Fruit fly (Drosophila melanogaster) whole organism, embryonic: ENCODE data around the gene CG42449.

Experiments
- CG10431 ChIP-seq: fragments of 200-800 bp; sonication (Bioruptor generic); optimal IDR thresholded peaks from 3 replicates; lab custom pipeline; 2018; ENCODE audit warnings: missing biosample characterization, mild to moderate bottlenecking, missing genetic modification characterization
- CG10462 ChIP-seq: fragments of 200-800 bp; sonication (Bioruptor generic); optimal IDR thresholded peaks from 2 replicates; lab custom pipeline; 2016; ENCODE audit warnings: missing biosample characterization, missing genetic modification characterization
- CG11456 ChIP-seq: fragments of 200-800 bp; sonication (Bioruptor generic); IDR thresholded peaks from 3 replicates; pipeline ENCODE4 v1.3.6; 2022; ENCODE audit warnings: missing biosample characterization, missing genetic modification characterization
- CG13123 ChIP-seq: fragments of 200-800 bp; sonication (Bioruptor generic); optimal IDR thresholded peaks from 2 replicates; lab custom pipeline; 2016; ENCODE audit warnings: missing biosample characterization, missing genetic modification characterization
- CG14860 ChIP-seq: fragments of 200-800 bp; sonication (Bioruptor generic); IDR thresholded peaks from 3 replicates; pipeline ENCODE4 v1.3.6; 2022; ENCODE audit warnings: missing biosample characterization, missing genetic modification characterization; ENCODE audit not compliant: partially characterized antibody
- CG17385 ChIP-seq: fragments of 200-800 bp; sonication (Bioruptor generic); optimal IDR thresholded peaks from 3 replicates; lab custom pipeline; 2018; ENCODE audit warnings: missing biosample characterization, mild to moderate bottlenecking, missing genetic modification characterization
- CG17612 ChIP-seq: fragments of 200-800 bp; sonication (Bioruptor generic); IDR thresholded peaks from 2 replicates; pipeline ENCODE4 v1.3.6; 2022; ENCODE audit warnings: missing biosample characterization, missing genetic modification characterization
- CG3163 ChIP-seq: fragments of 200-800 bp; sonication (Bioruptor generic); optimal IDR thresholded peaks from 3 replicates; lab custom pipeline; 2016; ENCODE audit warnings: missing biosample characterization, missing genetic modification characterization
- CG34422 ChIP-seq: fragments of 200-800 bp; sonication (Bioruptor generic); IDR thresholded peaks from 3 replicates; pipeline ENCODE4 v1.3.6; 2022; ENCODE audit warnings: missing biosample characterization, missing genetic modification characterization
- CG4404 ChIP-seq: fragments of 200-800 bp; sonication (Bioruptor generic); IDR thresholded peaks from 2 replicates; pipeline ENCODE4 v1.3.6; 2022; ENCODE audit warnings: missing biosample characterization, missing genetic modification characterization
- CG4854 ChIP-seq: fragments of 200-800 bp; sonication (Bioruptor generic); optimal IDR thresholded peaks from 2 replicates; lab custom pipeline; 2016; ENCODE audit warnings: missing biosample characterization, missing genetic modification characterization, inconsistent platforms
- CG8089 ChIP-seq: fragments of 200-800 bp; sonication (Bioruptor generic); optimal IDR thresholded peaks from 3 replicates; lab custom pipeline; 2016; ENCODE audit warnings: missing biosample characterization, missing genetic modification characterization
- CG8924 ChIP-seq: fragments of 200-800 bp; optimal IDR thresholded peaks from 3 replicates; lab custom pipeline; 2019; ENCODE audit warnings: missing biosample characterization, mild to moderate bottlenecking, missing genetic modification characterization, moderate library complexity
- CG9817 ChIP-seq: fragments of 200-800 bp; sonication (Bioruptor generic); optimal IDR thresholded peaks from 2 replicates; lab custom pipeline; 2018; ENCODE audit warnings: missing biosample characterization, mild to moderate bottlenecking, missing genetic modification characterization, moderate library complexity
- D19A ChIP-seq: fragments of 200-800 bp; optimal IDR thresholded peaks from 3 replicates; lab custom pipeline; 2019; ENCODE audit warnings: missing biosample characterization, mild to moderate bottlenecking, missing genetic modification characterization, moderate library complexity
- Doc3 ChIP-seq: fragments of 200-800 bp; sonication (Bioruptor generic); IDR thresholded peaks from 3 replicates; pipeline ENCODE4 v1.3.6; 2022; ENCODE audit warnings: missing biosample characterization, missing genetic modification characterization; ENCODE audit not compliant: partially characterized antibody
- Eip74EF ChIP-seq, 2 experiments: fragments of 200-800 bp in 1 of 2; fragments of >200 bp in 1 of 2; sonication (Bioruptor generic) in 1 of 2; optimal IDR thresholded peaks; 2 replicates each; lab custom pipeline; 2017 to 2019; ENCODE audit warnings: missing biosample characterization in 2 of 2, missing genetic modification characterization in 2 of 2, mild to moderate bottlenecking in 1 of 2, moderate library complexity in 1 of 2
- Elba2 ChIP-seq: fragments of 200-800 bp; sonication (Bioruptor generic); optimal IDR thresholded peaks from 3 replicates; lab custom pipeline; 2016; ENCODE audit warnings: missing biosample characterization, missing genetic modification characterization
- Fer2 ChIP-seq: fragments of 200-800 bp; sonication (Bioruptor generic); optimal IDR thresholded peaks from 2 replicates; lab custom pipeline; 2018; ENCODE audit warnings: missing biosample characterization, mild to moderate bottlenecking, missing genetic modification characterization, moderate library complexity
- HHEX ChIP-seq: fragments of 200-800 bp; sonication (Bioruptor generic); optimal IDR thresholded peaks from 3 replicates; lab custom pipeline; 2017; ENCODE audit warnings: missing biosample characterization, mild to moderate bottlenecking, missing genetic modification characterization, missing genetic modification reagents
- Hr39 ChIP-seq: fragments of >200 bp; optimal IDR thresholded peaks from 2 replicates; lab custom pipeline; 2017
- Hr78 ChIP-seq, 2 experiments: fragments of 200-800 bp in 1 of 2; fragments of >200 bp in 1 of 2; sonication (Bioruptor generic) in 1 of 2; optimal IDR thresholded peaks; 2 replicates each; lab custom pipeline; 2017 to 2019; ENCODE audit warnings: missing biosample characterization in 2 of 2, missing genetic modification characterization in 2 of 2, mild to moderate bottlenecking in 1 of 2, moderate library complexity in 1 of 2
- Hsf ChIP-seq: fragments of 200-800 bp; sonication (Bioruptor generic); optimal IDR thresholded peaks from 3 replicates; lab custom pipeline; 2016; ENCODE audit warnings: missing biosample characterization, missing genetic modification characterization
- MBD-R2 ChIP-seq: fragments of 200-800 bp; sonication (Bioruptor generic); IDR thresholded peaks from 2 replicates; pipeline ENCODE4 v1.3.6; 2022; ENCODE audit warnings: missing biosample characterization, missing genetic modification characterization
- Meics ChIP-seq: fragments of 200-800 bp; sonication (Bioruptor generic); optimal IDR thresholded peaks from 2 replicates; lab custom pipeline; 2017; ENCODE audit warnings: missing biosample characterization, mild to moderate bottlenecking, missing genetic modification characterization
- Scr ChIP-seq: fragments of 200-800 bp; sonication (Bioruptor generic); IDR thresholded peaks from 2 replicates; pipeline ENCODE4 v1.3.6; 2022; ENCODE audit warnings: missing biosample characterization, missing genetic modification characterization; ENCODE audit not compliant: partially characterized antibody
- YL-1 ChIP-seq: fragments of 200-800 bp; sonication (Bioruptor generic); optimal IDR thresholded peaks from 3 replicates; lab custom pipeline; 2017; ENCODE audit warnings: missing biosample characterization, mild to moderate bottlenecking, missing genetic modification characterization
- ash1 ChIP-seq: fragments of 200-800 bp; sonication (Bioruptor generic); optimal IDR thresholded peaks from 2 replicates; lab custom pipeline; 2018; ENCODE audit warnings: missing biosample characterization, mild to moderate bottlenecking, missing genetic modification characterization
- bab2 ChIP-seq: fragments of 200-800 bp; sonication (Bioruptor generic); optimal IDR thresholded peaks from 2 replicates; lab custom pipeline; 2016; ENCODE audit warnings: missing biosample characterization, missing genetic modification characterization
- da ChIP-seq: fragments of 200-800 bp; sonication (Bioruptor generic); optimal IDR thresholded peaks from 2 replicates; lab custom pipeline; 2016; ENCODE audit warnings: missing biosample characterization, missing genetic modification characterization
- dimm ChIP-seq: fragments of 200-800 bp; sonication (Bioruptor generic); IDR thresholded peaks from 2 replicates; pipeline ENCODE4 v1.3.6; 2022; ENCODE audit warnings: missing biosample characterization, missing genetic modification characterization
- dpn ChIP-seq, 2 experiments: fragments of 200-800 bp; sonication (Bioruptor generic); optimal IDR thresholded peaks; 3 replicates each; lab custom pipeline; 2016; ENCODE audit warnings: missing biosample characterization in 2 of 2, missing genetic modification characterization in 2 of 2
- ems ChIP-seq: fragments of 200-800 bp; sonication (Bioruptor generic); optimal IDR thresholded peaks from 3 replicates; lab custom pipeline; 2016; ENCODE audit warnings: missing biosample characterization, missing genetic modification characterization
- gem ChIP-seq: fragments of 200-800 bp; sonication (Bioruptor generic); optimal IDR thresholded peaks from 2 replicates; lab custom pipeline; 2019; ENCODE audit warnings: missing biosample characterization, mild to moderate bottlenecking, missing genetic modification characterization, moderate library complexity
- her ChIP-seq: fragments of 200-800 bp; sonication (Bioruptor generic); optimal IDR thresholded peaks from 2 replicates; lab custom pipeline; 2016; ENCODE audit warnings: missing biosample characterization, missing genetic modification characterization
- jigr1 ChIP-seq: fragments of 200-800 bp; sonication (Bioruptor generic); IDR thresholded peaks from 3 replicates; pipeline ENCODE4 v1.3.6; 2022; ENCODE audit warnings: missing biosample characterization, missing genetic modification characterization
- otp ChIP-seq: fragments of 200-800 bp; sonication (Bioruptor generic); IDR thresholded peaks from 3 replicates; pipeline ENCODE4, ENCODE4 v1.3.6; 2022; ENCODE audit warnings: missing biosample characterization, missing genetic modification characterization
- p53 ChIP-seq: fragments of 200-800 bp; sonication (Bioruptor generic); optimal IDR thresholded peaks from 2 replicates; lab custom pipeline; 2016; ENCODE audit warnings: missing biosample characterization, missing genetic modification characterization
- pita ChIP-seq: fragments of 200-800 bp; sonication (Bioruptor generic); optimal IDR thresholded peaks from 2 replicates; lab custom pipeline; 2017; ENCODE audit warnings: missing biosample characterization, mild to moderate bottlenecking, missing genetic modification characterization
- prd ChIP-seq, 3 experiments: fragments of >200 bp in 2 of 3; fragments of 200-800 bp in 1 of 3; sonication (Bioruptor generic) in 1 of 3; optimal IDR thresholded peaks in 2 of 3; IDR thresholded peaks in 1 of 3; 2 replicates in 2 of 3; 3 replicates in 1 of 3; pipeline versions ENCODE4 v1.3.6 to Lab custom; 2017 to 2022; ENCODE audit warnings: missing biosample characterization in 1 of 3, missing genetic modification characterization in 1 of 3
- sima ChIP-seq: fragments of 200-800 bp; sonication (Bioruptor generic); optimal IDR thresholded peaks from 2 replicates; lab custom pipeline; 2016; ENCODE audit warnings: missing biosample characterization, missing genetic modification characterization
- sob ChIP-seq: fragments of 200-800 bp; sonication (Bioruptor generic); IDR thresholded peaks from 2 replicates; pipeline ENCODE4 v1.3.6; 2022; ENCODE audit warnings: missing biosample characterization, missing genetic modification characterization
- sr ChIP-seq: fragments of 200-800 bp; sonication (Bioruptor generic); IDR thresholded peaks from 3 replicates; pipeline ENCODE4 v1.3.6; 2022; ENCODE audit warnings: missing biosample characterization, missing genetic modification characterization
- tna ChIP-seq: fragments of 200-800 bp; sonication (Bioruptor generic); IDR thresholded peaks from 2 replicates; pipeline ENCODE4 v1.3.6; 2022; ENCODE audit warnings: missing biosample characterization, missing genetic modification characterization; ENCODE audit not compliant: partially characterized antibody
- twi ChIP-seq: fragments of 200-800 bp; optimal IDR thresholded peaks from 2 replicates; lab custom pipeline; 2019; ENCODE audit warnings: missing biosample characterization, mild to moderate bottlenecking, missing genetic modification characterization, moderate library complexity
- vvl ChIP-seq: fragments of 200-800 bp; sonication (Bioruptor generic); IDR thresholded peaks from 2 replicates; pipeline ENCODE4 v1.3.6; 2022; ENCODE audit warnings: missing biosample characterization, missing genetic modification characterization

CG42449 gene

dm6 chrX:5705899-5706312 lies 22.9 kb downstream of the CG42449 start (continued):
- TF ChIP-seq Meics (GFP tag; lab: Kevin White, UChicago): peak; percentile 90
- no peak for TF ChIP-seq tna (GFP tag; lab: Robert Waterston, UW)
- TF ChIP-seq CG17385: peak; percentile 73
- peak; percentile 91 for TF ChIP-seq gem (tag; lab: Kevin White, UChicago)
- TF ChIP-seq Hr39: no peak
- peak; percentile 87 for TF ChIP-seq HHEX (GFP tag; lab: Kevin White, UChicago)
- TF ChIP-seq Hr78 (GFP tag; optimal IDR thresholded peaks at IDR 0.05; lab: Kevin White, UChicago): peak in 1 of 2 experiments; percentile 32
- TF ChIP-seq Fer2: peak; percentile 47
- no peak for TF ChIP-seq CG14860 (GFP tag; lab: Robert Waterston, UW)
- TF ChIP-seq prd (optimal IDR thresholded peaks at IDR 0.05; lab: Kevin White, UChicago): no peak
- TF ChIP-seq prd (GFP tag; IDR thresholded peaks at IDR 0.05; lab: Robert Waterston, UW): peak; percentile 92
- peak; percentile 86 for TF ChIP-seq CG17612 (GFP tag; lab: Robert Waterston, UW)
- peak; percentile 72 for TF ChIP-seq D19A (tag; lab: Kevin White, UChicago)
- peak; percentile 38 for TF ChIP-seq her (GFP tag; lab: Kevin White, UChicago)
- peak; percentile 83 for TF ChIP-seq CG9817
- peak; percentile 92 for TF ChIP-seq CG11456 (GFP tag; lab: Robert Waterston, UW)
- TF ChIP-seq dimm (GFP tag; lab: Robert Waterston, UW): peak; percentile 63; the same call in 1 of the 2 replicates
- peak; percentile 68 for TF ChIP-seq Hsf
- no peak for TF ChIP-seq sima (GFP tag; lab: Kevin White, UChicago)
- TF ChIP-seq ems (GFP tag; lab: Kevin White, UChicago): peak; percentile 71
- TF ChIP-seq CG4404 (GFP tag; lab: Robert Waterston, UW): peak; percentile 83
- TF ChIP-seq CG8924 (tag; lab: Kevin White, UChicago): peak; percentile 88
- TF ChIP-seq CG10462: peak; percentile 28
- TF ChIP-seq Elba2 (GFP tag; lab: Kevin White, UChicago): no peak
- TF ChIP-seq Scr (GFP tag; lab: Robert Waterston, UW): no peak
- no peak for TF ChIP-seq Doc3 (GFP tag; lab: Robert Waterston, UW)
- TF ChIP-seq CG3163 (GFP tag; lab: Kevin White, UChicago): no peak
- peak; percentile 13 for TF ChIP-seq CG8089 (GFP tag; lab: Kevin White, UChicago)
- no peak for TF ChIP-seq CG10431 (GFP tag; lab: Kevin White, UChicago)
- TF ChIP-seq dpn (GFP tag; optimal IDR thresholded peaks at IDR 0.05; lab: Kevin White, UChicago): peak; percentile 79 to 82
- TF ChIP-seq ash1 (GFP tag; lab: Kevin White, UChicago): peak; percentile 5
- peak; percentile 70; the same call in 2 of the 3 replicates for TF ChIP-seq sr (GFP tag; lab: Robert Waterston, UW)
- no peak for TF ChIP-seq YL-1 (GFP tag; lab: Kevin White, UChicago)
- TF ChIP-seq pita (GFP tag; lab: Kevin White, UChicago): no peak
- peak; percentile 46 for TF ChIP-seq CG4854 (GFP tag; lab: Kevin White, UChicago)
- peak in 1 of 2 experiments; percentile 72 for TF ChIP-seq Eip74EF (GFP tag; optimal IDR thresholded peaks at IDR 0.05; lab: Kevin White, UChicago)
- peak; percentile 92 for TF ChIP-seq CG34422 (GFP tag; lab: Robert Waterston, UW)
- TF ChIP-seq otp (GFP tag; lab: Robert Waterston, UW): peak; percentile 76
- peak; percentile 26 for TF ChIP-seq p53 (GFP tag; lab: Kevin White, UChicago)
- TF ChIP-seq sob (GFP tag; lab: Robert Waterston, UW): peak; percentile 92
- TF ChIP-seq da (GFP tag; lab: Kevin White, UChicago): no peak
- TF ChIP-seq bab2 (GFP tag; lab: Kevin White, UChicago): peak; percentile 45
- TF ChIP-seq vvl (GFP tag; lab: Robert Waterston, UW): peak; percentile 94
- TF ChIP-seq CG13123 (GFP tag; lab: Kevin White, UChicago): no peak
- TF ChIP-seq twi (tag; lab: Kevin White, UChicago): no peak
- peak; percentile 79 for TF ChIP-seq MBD-R2 (GFP tag; lab: Robert Waterston, UW)
- TF ChIP-seq jigr1 (GFP tag; lab: Robert Waterston, UW): peak; percentile 57; the same call in 1 of the 3 replicates
